Worm (Caenorhabditis elegans) whole organism, L1 larva: ENCODE results near the gene egl-27.

Experiments used
- Y116A8C.19 ChIP-seq: sonication (generic microtip); optimal IDR thresholded peaks from 2 replicates; lab custom pipeline; 2016; ENCODE audit warnings: missing compliant biosample characterization, missing genetic modification characterization, borderline replicate concordance
- alr-1 ChIP-seq: fragments of 200-800 bp; sonication (Bioruptor generic); optimal IDR thresholded peaks from 2 replicates; lab custom pipeline; 2018; ENCODE audit warnings: borderline replicate concordance, mild to moderate bottlenecking, missing genetic modification characterization, missing compliant biosample characterization
- aly-2 ChIP-seq: fragments of 150-350 bp; optimal IDR thresholded peaks from 2 replicates; lab custom pipeline; 2014; ENCODE audit warnings: missing biosample characterization, missing genetic modification characterization
- blmp-1 ChIP-seq: fragments of 150-350 bp; optimal IDR thresholded peaks from 2 replicates; lab custom pipeline; 2014; ENCODE audit warnings: missing biosample characterization, missing genetic modification characterization
- ceh-63 ChIP-seq: fragments of 200-800 bp; sonication (Bioruptor generic); optimal IDR thresholded peaks from 2 replicates; lab custom pipeline; 2018; ENCODE audit warnings: mild to moderate bottlenecking, missing genetic modification characterization, missing compliant biosample characterization
- ceh-8 ChIP-seq: fragments of 200-800 bp; sonication (Bioruptor generic); optimal IDR thresholded peaks from 2 replicates; lab custom pipeline; 2018; ENCODE audit warnings: mild to moderate bottlenecking, missing genetic modification characterization, moderate library complexity, missing compliant biosample characterization
- ceh-82 ChIP-seq, 3 experiments: fragments of 150-350 bp in 1 of 3; sonication (generic microtip) in 2 of 3; optimal IDR thresholded peaks; 2 replicates each; lab custom pipeline; 2014 to 2017; ENCODE audit warnings: missing biosample characterization in 3 of 3, missing genetic modification characterization in 3 of 3
- ces-1 ChIP-seq: fragments of 150-350 bp; optimal IDR thresholded peaks from 2 replicates; lab custom pipeline; 2014; ENCODE audit warnings: missing biosample characterization, missing genetic modification reagents, missing genetic modification characterization
- dpl-1 ChIP-seq, 3 experiments: fragments of 150-350 bp in 2 of 3; sonication (generic microtip) in 1 of 3; optimal IDR thresholded peaks; 2 replicates each; lab custom pipeline; 2014 to 2017; ENCODE audit warnings: missing biosample characterization in 3 of 3, missing genetic modification characterization in 3 of 3, missing genetic modification reagents in 3 of 3
- dsc-1 ChIP-seq: sonication (generic microtip); optimal IDR thresholded peaks from 2 replicates; lab custom pipeline; 2016; ENCODE audit warnings: mild to moderate bottlenecking, missing genetic modification characterization, missing compliant biosample characterization
- efl-1 ChIP-seq, 4 experiments: fragments of 150-350 bp; optimal IDR thresholded peaks in 3 of 4; peaks in 1 of 4; 1 replicate in 1 of 4; 2 replicates in 3 of 4; lab custom pipeline; 2014; ENCODE audit warnings: missing biosample characterization in 2 of 4, missing genetic modification characterization in 2 of 4, missing genetic modification reagents in 2 of 4
- elt-2 ChIP-seq: sonication (generic microtip); optimal IDR thresholded peaks from 2 replicates; lab custom pipeline; 2016; ENCODE audit warnings: missing genetic modification characterization, mild to moderate bottlenecking, inconsistent platforms, missing compliant biosample characterization, missing genetic modification reagents
- ets-5 ChIP-seq: fragments of 200-800 bp; sonication (Bioruptor generic); IDR thresholded peaks from 2 replicates; pipeline ENCODE4 v1.3.6; 2022; ENCODE audit warnings: missing genetic modification characterization, missing compliant biosample characterization
- fkh-8 ChIP-seq: sonication (generic microtip); optimal IDR thresholded peaks from 2 replicates; lab custom pipeline; 2016; ENCODE audit warnings: mild to moderate bottlenecking, missing genetic modification characterization, missing compliant biosample characterization
- fos-1 ChIP-seq: fragments of 150-350 bp; optimal IDR thresholded peaks from 2 replicates; lab custom pipeline; 2014; ENCODE audit warnings: missing biosample characterization, missing genetic modification characterization
- hpl-2 ChIP-seq: fragments of 150-350 bp; optimal IDR thresholded peaks from 2 replicates; lab custom pipeline; 2014; ENCODE audit warnings: missing biosample characterization, missing genetic modification reagents, missing genetic modification characterization
- irx-1 ChIP-seq: sonication (generic microtip); optimal IDR thresholded peaks from 2 replicates; lab custom pipeline; 2016; ENCODE audit warnings: missing genetic modification characterization, missing compliant biosample characterization
- lin-13 ChIP-seq: fragments of 150-350 bp; optimal IDR thresholded peaks from 2 replicates; lab custom pipeline; 2014; ENCODE audit warnings: missing biosample characterization, missing genetic modification reagents, missing genetic modification characterization
- lin-14 ChIP-seq: fragments of 200-800 bp; sonication (Bioruptor generic); optimal IDR thresholded peaks from 2 replicates; lab custom pipeline; 2018; ENCODE audit warnings: mild to moderate bottlenecking, missing genetic modification characterization, moderate library complexity, missing compliant biosample characterization
- lin-35 ChIP-seq, 2 experiments: fragments of 150-350 bp; optimal IDR thresholded peaks; 2 replicates each; lab custom pipeline; 2014; ENCODE audit warnings: missing biosample characterization in 2 of 2, missing genetic modification characterization in 2 of 2, missing genetic modification reagents in 2 of 2
- mef-2 ChIP-seq: fragments of 150-350 bp; optimal IDR thresholded peaks from 2 replicates; lab custom pipeline; 2014; ENCODE audit warnings: missing biosample characterization, missing genetic modification characterization
- mep-1 ChIP-seq: fragments of 150-350 bp; optimal IDR thresholded peaks from 2 replicates; lab custom pipeline; 2014; ENCODE audit warnings: missing biosample characterization, missing genetic modification characterization
- nhr-77 ChIP-seq: fragments of 150-350 bp; optimal IDR thresholded peaks from 2 replicates; lab custom pipeline; 2014; ENCODE audit warnings: missing biosample characterization, missing genetic modification characterization
- nhr-84 ChIP-seq: sonication (generic microtip); optimal IDR thresholded peaks from 2 replicates; lab custom pipeline; 2017; ENCODE audit warnings: missing biosample characterization, missing genetic modification characterization
- nhr-85 ChIP-seq: sonication (generic microtip); peaks from one replicate; lab custom pipeline; 2016; ENCODE audit warnings: missing genetic modification characterization, inconsistent platforms, missing compliant biosample characterization
- nhr-90 ChIP-seq: sonication (generic microtip); optimal IDR thresholded peaks from 2 replicates; lab custom pipeline; 2016; ENCODE audit warnings: mild to moderate bottlenecking, missing genetic modification characterization, missing compliant biosample characterization; ENCODE audit not compliant: poor library complexity
- pag-3 ChIP-seq: sonication (generic microtip); optimal IDR thresholded peaks from 2 replicates; lab custom pipeline; 2017; ENCODE audit warnings: missing genetic modification characterization, mild to moderate bottlenecking, missing compliant biosample characterization, antibody characterized with exemption, borderline replicate concordance; ENCODE audit not compliant: insufficient read depth
- rnt-1 ChIP-seq: sonication (generic microtip); optimal IDR thresholded peaks from 2 replicates; lab custom pipeline; 2016; ENCODE audit warnings: mild to moderate bottlenecking, missing genetic modification characterization, moderate library complexity, missing compliant biosample characterization
- skn-1 ChIP-seq: fragments of 150-350 bp; optimal IDR thresholded peaks from 2 replicates; lab custom pipeline; 2014; ENCODE audit warnings: missing biosample characterization, missing genetic modification characterization
- snpc-4 ChIP-seq: fragments of 150-350 bp; optimal IDR thresholded peaks from 2 replicates; lab custom pipeline; 2014; ENCODE audit warnings: missing biosample characterization, missing genetic modification characterization
- snu-23 ChIP-seq: sonication (generic microtip); optimal IDR thresholded peaks from 2 replicates; lab custom pipeline; 2016; ENCODE audit warnings: missing genetic modification characterization, missing compliant biosample characterization
- sox-4 ChIP-seq: sonication (generic microtip); optimal IDR thresholded peaks from 2 replicates; lab custom pipeline; 2016; ENCODE audit warnings: missing genetic modification characterization, missing compliant biosample characterization
- sptf-1 ChIP-seq: fragments of 150-350 bp; optimal IDR thresholded peaks from 2 replicates; lab custom pipeline; 2014; ENCODE audit warnings: missing biosample characterization, missing genetic modification characterization
- swsn-7 ChIP-seq: sonication (generic microtip); optimal IDR thresholded peaks from 2 replicates; lab custom pipeline; 2016; ENCODE audit warnings: missing genetic modification characterization, missing compliant biosample characterization
- tlp-1 ChIP-seq: fragments of 150-350 bp; optimal IDR thresholded peaks from 2 replicates; lab custom pipeline; 2014; ENCODE audit warnings: missing biosample characterization, missing genetic modification characterization
- unc-130 ChIP-seq: fragments of 150-350 bp; optimal IDR thresholded peaks from 2 replicates; lab custom pipeline; 2017; ENCODE audit warnings: missing biosample characterization, missing genetic modification characterization, inconsistent platforms
- unc-86 ChIP-seq: sonication (generic microtip); optimal IDR thresholded peaks from 2 replicates; lab custom pipeline; 2016; ENCODE audit warnings: missing genetic modification characterization, missing compliant biosample characterization
- unc-98 ChIP-seq: fragments of 200-800 bp; sonication (Bioruptor generic); IDR thresholded peaks from 2 replicates; pipeline ENCODE4 v1.3.6; 2022; ENCODE audit warnings: missing genetic modification characterization, missing compliant biosample characterization
- xbp-1 ChIP-seq: sonication (generic microtip); optimal IDR thresholded peaks from 2 replicates; lab custom pipeline; 2016; ENCODE audit warnings: missing genetic modification characterization, missing compliant biosample characterization
- zag-1 ChIP-seq: fragments of 150-350 bp; optimal IDR thresholded peaks from 2 replicates; lab custom pipeline; 2014; ENCODE audit warnings: missing biosample characterization, missing genetic modification characterization
- zip-4 ChIP-seq: fragments of 200-800 bp; sonication (Bioruptor generic); optimal IDR thresholded peaks from 2 replicates; lab custom pipeline; 2018; ENCODE audit warnings: mild to moderate bottlenecking, missing genetic modification characterization, moderate library complexity, missing compliant biosample characterization
- ztf-11 ChIP-seq, 2 experiments: sonication (generic microtip); optimal IDR thresholded peaks; 2 replicates each; lab custom pipeline; 2016 to 2017; ENCODE audit warnings: missing genetic modification characterization in 2 of 2, missing biosample characterization in 1 of 2, missing compliant biosample characterization in 1 of 2
- ztf-4 ChIP-seq: fragments of 150-350 bp; optimal IDR thresholded peaks from 2 replicates; lab custom pipeline; 2014; ENCODE audit warnings: missing biosample characterization, missing genetic modification characterization

Gene egl-27

ce11 chrII:6834582-6835058 is at the start of gene egl-27:
Gene egl-27, plus strand, starts transcription at chrII:6835008.
- TF ChIP-seq sptf-1 (tag; lab: Kevin White, UChicago) = no peak
- no peak for TF ChIP-seq mep-1 (tag; lab: Kevin White, UChicago)
- TF ChIP-seq elt-2 (tag; lab: Kevin White, UChicago) = no peak
- no peak for TF ChIP-seq unc-98 (GFP tag; lab: Robert Waterston, UW)
- peak; percentile 19 for TF ChIP-seq lin-14 (GFP tag; lab: Kevin White, UChicago)
- TF ChIP-seq, all 84 proteins: peak for 1

ce11 chrII:6788672-6789298 is 46.0 kb upstream of the egl-27 start, which contains the start of gene T13C2.3:
Gene T13C2.3, plus strand, starts transcription at chrII:6789248.
- TF ChIP-seq nhr-84 (tag; lab: Kevin White, UChicago) (no peak), Y116A8C.19 (tag; lab: Kevin White, UChicago) (no peak), ceh-63 (GFP tag; lab: Kevin White, UChicago) (no peak), zip-4 (no peak), unc-130 (tag; lab: Kevin White, UChicago) (no peak), rnt-1 (tag; lab: Kevin White, UChicago) (peak; percentile 6), elt-2 (tag; lab: Kevin White, UChicago) (no peak), xbp-1 (no peak), lin-14 (GFP tag; lab: Kevin White, UChicago) (peak; percentile 31), efl-1 (optimal IDR thresholded peaks at IDR 0.05; lab: Kevin White, UChicago) (no peak), efl-1 (GFP tag; optimal IDR thresholded peaks at IDR 0.05 in 1 of 2; lab: Kevin White, UChicago) (peak in 1 of 2 experiments; percentile 9)

ce11 chrII:6791891-6792290 is 42.9 kb upstream of the egl-27 start, which contains the start of gene T13C2.2:
Gene T13C2.2, plus strand, starts transcription at chrII:6792191.
- TF ChIP-seq blmp-1 (tag; lab: Kevin White, UChicago) (peak; percentile 52), lin-13 (no peak)
- TF ChIP-seq, all 84 proteins: peak for 1

ce11 chrII:6800104-6800711 is 34.6 kb upstream of the egl-27 start, which contains the start of gene F31E8.4:
Gene F31E8.4, minus strand, starts transcription at chrII:6800154.
- no peak for TF ChIP-seq ets-5
- TF ChIP-seq fos-1 (tag; lab: Kevin White, UChicago) = no peak
- peak; percentile 38 for TF ChIP-seq snu-23 (GFP tag; lab: Kevin White, UChicago)
- no peak for TF ChIP-seq lin-13
- TF ChIP-seq alr-1 (tag; lab: Kevin White, UChicago) = no peak
- no peak for TF ChIP-seq unc-86
- TF ChIP-seq dpl-1 (GFP tag; optimal IDR thresholded peaks at IDR 0.05; lab: Kevin White, UChicago) = no peak
- TF ChIP-seq lin-35 (GFP tag; optimal IDR thresholded peaks at IDR 0.05; lab: Kevin White, UChicago) = peak in 1 of 2 experiments; percentile 39
- TF ChIP-seq nhr-84 (tag; lab: Kevin White, UChicago) = no peak
- TF ChIP-seq ceh-8 (GFP tag; lab: Kevin White, UChicago) = no peak
- no peak for TF ChIP-seq aly-2 (tag; lab: Kevin White, UChicago)
- no peak for TF ChIP-seq zag-1 (tag; lab: Kevin White, UChicago)
- TF ChIP-seq snpc-4 (tag; lab: Kevin White, UChicago) = no peak
- TF ChIP-seq tlp-1 (tag; lab: Kevin White, UChicago) = no peak
- TF ChIP-seq rnt-1 (tag; lab: Kevin White, UChicago) = peak; percentile 14
- no peak for TF ChIP-seq swsn-7 (tag; lab: Kevin White, UChicago)
- TF ChIP-seq nhr-85 (tag; lab: Kevin White, UChicago) = no peak
- TF ChIP-seq hpl-2 = no peak
- TF ChIP-seq fkh-8 = no peak
- TF ChIP-seq mef-2 (tag; lab: Kevin White, UChicago) = no peak
- peak; percentile 67 for TF ChIP-seq blmp-1 (tag; lab: Kevin White, UChicago)
- TF ChIP-seq nhr-77 (tag; lab: Kevin White, UChicago) = no peak
- TF ChIP-seq sox-4 = no peak
- TF ChIP-seq ceh-82 (tag; optimal IDR thresholded peaks at IDR 0.05; lab: Kevin White, UChicago) = no peak
- TF ChIP-seq irx-1 (tag; lab: Kevin White, UChicago) = no peak
- TF ChIP-seq dsc-1 (tag; lab: Kevin White, UChicago) = no peak
- peak; percentile 30 for TF ChIP-seq elt-2 (tag; lab: Kevin White, UChicago)
- no peak for TF ChIP-seq ztf-11 (tag; optimal IDR thresholded peaks at IDR 0.05; lab: Kevin White, UChicago)
- no peak for TF ChIP-seq ceh-63 (GFP tag; lab: Kevin White, UChicago)
- TF ChIP-seq pag-3 (tag; lab: Kevin White, UChicago) = no peak
- TF ChIP-seq ces-1 (GFP tag; lab: Kevin White, UChicago) = no peak
- no peak for TF ChIP-seq skn-1
- TF ChIP-seq nhr-90 (tag; lab: Kevin White, UChicago) = peak; percentile 0
- TF ChIP-seq ztf-4 (tag; lab: Kevin White, UChicago) = no peak
